Worm (Caenorhabditis elegans) whole organism, L3 larva: Measurements from ENCODE around the gene F54F7.3.

Experiments used
- aly-2 ChIP-seq: fragments of 150-350 bp; optimal IDR thresholded peaks from 2 replicates; lab custom pipeline; 2014; ENCODE audit warnings: missing biosample characterization, missing genetic modification characterization
- daf-12 ChIP-seq: fragments of 150-350 bp; optimal IDR thresholded peaks from 2 replicates; lab custom pipeline; 2014; ENCODE audit warnings: missing biosample characterization, missing genetic modification reagents, missing genetic modification characterization
- egl-27 ChIP-seq: sonication (generic microtip); optimal IDR thresholded peaks from 4 replicates; lab custom pipeline; 2017; ENCODE audit warnings: missing biosample characterization, missing genetic modification reagents, missing genetic modification characterization
- fos-1 ChIP-seq: fragments of 150-350 bp; optimal IDR thresholded peaks from 2 replicates; lab custom pipeline; 2014; ENCODE audit warnings: missing biosample characterization, missing genetic modification characterization
- nhr-25 ChIP-seq: sonication (generic microtip); optimal IDR thresholded peaks from 2 replicates; lab custom pipeline; 2017; ENCODE audit warnings: missing biosample characterization, missing genetic modification characterization
- nhr-28 ChIP-seq: fragments of 150-350 bp; optimal IDR thresholded peaks from 2 replicates; lab custom pipeline; 2014; ENCODE audit warnings: missing biosample characterization, missing genetic modification characterization
- nhr-76 ChIP-seq: fragments of 150-350 bp; sonication (generic microtip); optimal IDR thresholded peaks from 5 replicates; lab custom pipeline; 2014; ENCODE audit warnings: missing biosample characterization, missing genetic modification characterization
- pha-4 ChIP-seq: fragments of 150-350 bp; optimal IDR thresholded peaks from 2 replicates; lab custom pipeline; 2014; ENCODE audit warnings: missing biosample characterization, missing genetic modification reagents, missing genetic modification characterization
- unc-62 ChIP-seq: fragments of 150-350 bp; sonication (generic microtip); optimal IDR thresholded peaks from 4 replicates; lab custom pipeline; 2014; ENCODE audit warnings: missing biosample characterization, missing genetic modification reagents, missing genetic modification characterization

DNA sequence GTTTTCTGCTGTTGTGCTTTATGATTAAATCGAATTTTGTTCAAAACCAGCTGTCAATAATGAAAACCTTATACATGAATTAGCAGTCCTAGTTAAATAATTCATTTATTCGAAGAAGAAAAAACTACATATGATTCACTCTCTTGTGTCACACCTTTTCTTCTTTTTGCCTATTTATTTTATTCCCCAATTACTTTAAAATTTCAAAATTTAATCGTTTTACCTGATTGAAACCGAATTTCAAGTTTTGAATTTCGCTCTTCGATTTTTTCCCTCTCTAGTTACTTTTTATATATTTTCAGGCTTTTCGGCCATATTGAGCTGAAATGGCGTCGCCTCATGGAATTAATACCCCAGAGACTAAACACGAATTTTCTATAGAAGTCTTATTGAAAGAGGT, 2.5 kb upstream of the F54F7.3 start, which contains the start of gene xtr-1:
- TF ChIP-seq nhr-76 (no peak), aly-2 (tag; lab: Kevin White, UChicago) (no peak), daf-12 (no peak), egl-27 (tag; lab: Kevin White, UChicago) (no peak), fos-1 (tag; lab: Kevin White, UChicago) (no peak), nhr-28 (tag; lab: Kevin White, UChicago) (no peak), unc-62 (GFP tag; lab: Kevin White, UChicago) (no peak), pha-4 (tag; lab: Kevin White, UChicago) (no peak), nhr-25 (tag; lab: Kevin White, UChicago) (no peak)
